Worm (Caenorhabditis elegans) whole organism, L1 larva: ENCODE results near the gene srx-121.

Source experiments
- C04F5.9 ChIP-seq: sonication (generic microtip); optimal IDR thresholded peaks from 2 replicates; lab custom pipeline; 2016; ENCODE audit warnings: missing genetic modification characterization, missing compliant biosample characterization
- C16A3.4 ChIP-seq: fragments of 150-350 bp; optimal IDR thresholded peaks from 2 replicates; lab custom pipeline; 2014; ENCODE audit warnings: missing biosample characterization, missing genetic modification characterization
- F16B12.6 ChIP-seq: fragments of 150-350 bp; optimal IDR thresholded peaks from 2 replicates; lab custom pipeline; 2014; ENCODE audit warnings: missing biosample characterization, missing genetic modification characterization
- Y116A8C.19 ChIP-seq: sonication (generic microtip); optimal IDR thresholded peaks from 2 replicates; lab custom pipeline; 2016; ENCODE audit warnings: missing compliant biosample characterization, missing genetic modification characterization, borderline replicate concordance
- alr-1 ChIP-seq: fragments of 200-800 bp; sonication (Bioruptor generic); optimal IDR thresholded peaks from 2 replicates; lab custom pipeline; 2018; ENCODE audit warnings: borderline replicate concordance, mild to moderate bottlenecking, missing genetic modification characterization, missing compliant biosample characterization
- ama-1 ChIP-seq: fragments of 150-350 bp; optimal IDR thresholded peaks from 2 replicates; lab custom pipeline; 2014
- blmp-1 ChIP-seq: fragments of 150-350 bp; optimal IDR thresholded peaks from 2 replicates; lab custom pipeline; 2014; ENCODE audit warnings: missing biosample characterization, missing genetic modification characterization
- ceh-63 ChIP-seq: fragments of 200-800 bp; sonication (Bioruptor generic); optimal IDR thresholded peaks from 2 replicates; lab custom pipeline; 2018; ENCODE audit warnings: mild to moderate bottlenecking, missing genetic modification characterization, missing compliant biosample characterization
- ceh-88 ChIP-seq: fragments of 200-800 bp; sonication (Bioruptor generic); IDR thresholded peaks from 2 replicates; pipeline ENCODE4 v1.3.6; 2022; ENCODE audit warnings: missing genetic modification characterization, missing compliant biosample characterization
- dpl-1 ChIP-seq, 3 experiments: fragments of 150-350 bp in 2 of 3; sonication (generic microtip) in 1 of 3; optimal IDR thresholded peaks; 2 replicates each; lab custom pipeline; 2014 to 2017; ENCODE audit warnings: missing biosample characterization in 3 of 3, missing genetic modification characterization in 3 of 3, missing genetic modification reagents in 3 of 3
- dsc-1 ChIP-seq: sonication (generic microtip); optimal IDR thresholded peaks from 2 replicates; lab custom pipeline; 2016; ENCODE audit warnings: mild to moderate bottlenecking, missing genetic modification characterization, missing compliant biosample characterization
- efl-1 ChIP-seq, 4 experiments: fragments of 150-350 bp; optimal IDR thresholded peaks in 3 of 4; peaks in 1 of 4; 1 replicate in 1 of 4; 2 replicates in 3 of 4; lab custom pipeline; 2014; ENCODE audit warnings: missing biosample characterization in 2 of 4, missing genetic modification characterization in 2 of 4, missing genetic modification reagents in 2 of 4
- elt-3 ChIP-seq, 6 experiments: fragments of 150-350 bp in 1 of 6; sonication (generic microtip); optimal IDR thresholded peaks; 2 replicates each; lab custom pipeline; 2017 to 2018; ENCODE audit warnings: missing biosample characterization in 6 of 6, missing genetic modification characterization in 6 of 6, inconsistent platforms in 1 of 6
- fkh-4 ChIP-seq: sonication (generic microtip); optimal IDR thresholded peaks from 2 replicates; lab custom pipeline; 2016; ENCODE audit warnings: missing compliant biosample characterization, missing genetic modification characterization, borderline replicate concordance
- fos-1 ChIP-seq: fragments of 150-350 bp; optimal IDR thresholded peaks from 2 replicates; lab custom pipeline; 2014; ENCODE audit warnings: missing biosample characterization, missing genetic modification characterization
- grh-1 ChIP-seq: fragments of 200-800 bp; sonication (Bioruptor generic); IDR thresholded peaks from 2 replicates; pipeline ENCODE4 v1.3.6; 2022; ENCODE audit warnings: missing genetic modification reagents, missing genetic modification characterization, missing compliant biosample characterization
- hlh-4 ChIP-seq: sonication (generic microtip); optimal IDR thresholded peaks from 2 replicates; lab custom pipeline; 2016; ENCODE audit warnings: mild to moderate bottlenecking, missing genetic modification characterization, missing compliant biosample characterization
- hpl-2 ChIP-seq: fragments of 150-350 bp; optimal IDR thresholded peaks from 2 replicates; lab custom pipeline; 2014; ENCODE audit warnings: missing biosample characterization, missing genetic modification reagents, missing genetic modification characterization
- irx-1 ChIP-seq: sonication (generic microtip); optimal IDR thresholded peaks from 2 replicates; lab custom pipeline; 2016; ENCODE audit warnings: missing genetic modification characterization, missing compliant biosample characterization
- isw-1 ChIP-seq: fragments of 200-800 bp; sonication (Bioruptor generic); IDR thresholded peaks from 2 replicates; pipeline ENCODE4 v1.3.6; 2022; ENCODE audit warnings: missing genetic modification characterization, missing compliant biosample characterization
- jun-1 ChIP-seq: fragments of 150-350 bp; optimal IDR thresholded peaks from 2 replicates; lab custom pipeline; 2014; ENCODE audit warnings: missing biosample characterization, missing genetic modification reagents, missing genetic modification characterization
- lin-14 ChIP-seq: fragments of 200-800 bp; sonication (Bioruptor generic); optimal IDR thresholded peaks from 2 replicates; lab custom pipeline; 2018; ENCODE audit warnings: mild to moderate bottlenecking, missing genetic modification characterization, moderate library complexity, missing compliant biosample characterization
- lin-15B ChIP-seq: fragments of 150-350 bp; sonication (generic microtip); optimal IDR thresholded peaks from 3 replicates; lab custom pipeline; 2014; ENCODE audit warnings: missing biosample characterization, missing genetic modification characterization
- lin-35 ChIP-seq, 2 experiments: fragments of 150-350 bp; optimal IDR thresholded peaks; 2 replicates each; lab custom pipeline; 2014; ENCODE audit warnings: missing biosample characterization in 2 of 2, missing genetic modification characterization in 2 of 2, missing genetic modification reagents in 2 of 2
- lsy-2 ChIP-seq, 2 experiments: fragments of 150-350 bp; optimal IDR thresholded peaks; 2 replicates each; lab custom pipeline; 2014; ENCODE audit warnings: missing biosample characterization in 2 of 2, missing genetic modification characterization in 2 of 2
- mep-1 ChIP-seq: fragments of 150-350 bp; optimal IDR thresholded peaks from 2 replicates; lab custom pipeline; 2014; ENCODE audit warnings: missing biosample characterization, missing genetic modification characterization
- nhr-20 ChIP-seq: sonication (generic microtip); optimal IDR thresholded peaks from 2 replicates; lab custom pipeline; 2016; ENCODE audit warnings: mild to moderate bottlenecking, missing genetic modification characterization, missing compliant biosample characterization
- nhr-28 ChIP-seq: fragments of 150-350 bp; optimal IDR thresholded peaks from 2 replicates; lab custom pipeline; 2014; ENCODE audit warnings: missing biosample characterization, missing genetic modification characterization
- nhr-47 ChIP-seq: sonication (generic microtip); optimal IDR thresholded peaks from 2 replicates; lab custom pipeline; 2016; ENCODE audit warnings: mild to moderate bottlenecking, missing genetic modification characterization, moderate library complexity, missing compliant biosample characterization
- nhr-71 ChIP-seq: sonication (generic microtip); optimal IDR thresholded peaks from 2 replicates; lab custom pipeline; 2016; ENCODE audit warnings: mild to moderate bottlenecking, missing genetic modification characterization, moderate library complexity, missing compliant biosample characterization
- nhr-76 ChIP-seq: sonication (generic microtip); optimal IDR thresholded peaks from 2 replicates; lab custom pipeline; 2017; ENCODE audit warnings: missing biosample characterization, missing genetic modification characterization
- nhr-77 ChIP-seq: fragments of 150-350 bp; optimal IDR thresholded peaks from 2 replicates; lab custom pipeline; 2014; ENCODE audit warnings: missing biosample characterization, missing genetic modification characterization
- nhr-85 ChIP-seq: sonication (generic microtip); peaks from one replicate; lab custom pipeline; 2016; ENCODE audit warnings: missing genetic modification characterization, inconsistent platforms, missing compliant biosample characterization
- nhr-90 ChIP-seq: sonication (generic microtip); optimal IDR thresholded peaks from 2 replicates; lab custom pipeline; 2016; ENCODE audit warnings: mild to moderate bottlenecking, missing genetic modification characterization, missing compliant biosample characterization; ENCODE audit not compliant: poor library complexity
- skn-1 ChIP-seq: fragments of 150-350 bp; optimal IDR thresholded peaks from 2 replicates; lab custom pipeline; 2014; ENCODE audit warnings: missing biosample characterization, missing genetic modification characterization
- snpc-4 ChIP-seq: fragments of 150-350 bp; optimal IDR thresholded peaks from 2 replicates; lab custom pipeline; 2014; ENCODE audit warnings: missing biosample characterization, missing genetic modification characterization
- snu-23 ChIP-seq: sonication (generic microtip); optimal IDR thresholded peaks from 2 replicates; lab custom pipeline; 2016; ENCODE audit warnings: missing genetic modification characterization, missing compliant biosample characterization
- sox-4 ChIP-seq: sonication (generic microtip); optimal IDR thresholded peaks from 2 replicates; lab custom pipeline; 2016; ENCODE audit warnings: missing genetic modification characterization, missing compliant biosample characterization
- sup-37 ChIP-seq: fragments of 200-800 bp; sonication (Bioruptor generic); optimal IDR thresholded peaks from 2 replicates; lab custom pipeline; 2018; ENCODE audit warnings: mild to moderate bottlenecking, missing genetic modification characterization, missing compliant biosample characterization
- swsn-7 ChIP-seq: sonication (generic microtip); optimal IDR thresholded peaks from 2 replicates; lab custom pipeline; 2016; ENCODE audit warnings: missing genetic modification characterization, missing compliant biosample characterization
- tbx-2 ChIP-seq: sonication (generic microtip); optimal IDR thresholded peaks from 2 replicates; lab custom pipeline; 2016; ENCODE audit warnings: missing genetic modification characterization, missing compliant biosample characterization
- tlp-1 ChIP-seq: fragments of 150-350 bp; optimal IDR thresholded peaks from 2 replicates; lab custom pipeline; 2014; ENCODE audit warnings: missing biosample characterization, missing genetic modification characterization
- unc-130 ChIP-seq: fragments of 150-350 bp; optimal IDR thresholded peaks from 2 replicates; lab custom pipeline; 2017; ENCODE audit warnings: missing biosample characterization, missing genetic modification characterization, inconsistent platforms
- unc-86 ChIP-seq: sonication (generic microtip); optimal IDR thresholded peaks from 2 replicates; lab custom pipeline; 2016; ENCODE audit warnings: missing genetic modification characterization, missing compliant biosample characterization
- unc-98 ChIP-seq: fragments of 200-800 bp; sonication (Bioruptor generic); IDR thresholded peaks from 2 replicates; pipeline ENCODE4 v1.3.6; 2022; ENCODE audit warnings: missing genetic modification characterization, missing compliant biosample characterization
- zip-4 ChIP-seq: fragments of 200-800 bp; sonication (Bioruptor generic); optimal IDR thresholded peaks from 2 replicates; lab custom pipeline; 2018; ENCODE audit warnings: mild to moderate bottlenecking, missing genetic modification characterization, moderate library complexity, missing compliant biosample characterization
- ztf-11 ChIP-seq, 2 experiments: sonication (generic microtip); optimal IDR thresholded peaks; 2 replicates each; lab custom pipeline; 2016 to 2017; ENCODE audit warnings: missing genetic modification characterization in 2 of 2, missing biosample characterization in 1 of 2, missing compliant biosample characterization in 1 of 2

srx-121 gene

DNA sequence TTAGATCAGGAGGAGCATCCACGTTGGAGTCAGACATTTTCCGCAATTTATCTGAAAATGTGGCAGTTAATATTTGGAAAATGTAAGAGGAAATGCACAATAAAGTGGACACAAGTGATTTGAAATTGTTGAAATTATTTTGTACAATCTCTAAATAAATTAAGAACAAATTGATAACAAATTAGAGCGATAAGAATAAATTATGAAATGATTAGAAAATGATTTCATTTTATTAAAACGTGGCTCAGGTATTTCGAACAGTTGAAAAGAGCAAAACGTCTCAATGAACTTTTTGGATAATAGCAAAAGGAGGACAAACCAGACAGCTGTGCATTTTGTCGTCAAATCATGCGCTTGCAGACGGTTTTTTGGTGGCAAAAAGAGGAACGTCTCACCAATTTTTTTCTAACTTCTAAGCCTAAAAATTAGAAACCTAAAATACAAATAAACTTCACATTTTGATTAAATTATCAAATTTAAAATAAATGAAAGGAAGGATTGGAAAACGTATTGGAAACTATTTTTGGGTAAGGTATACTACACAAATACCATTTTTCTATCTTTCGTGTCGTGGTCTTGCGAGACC, 26.0 kb downstream of the srx-121 start, which contains the start of gene fbxa-65:
TSS of gene fbxa-65 (minus strand) at position 51 of the 586 bp plus-strand sequence.
- TF ChIP-seq jun-1 (tag; lab: Kevin White, UChicago) (no peak), dsc-1 (tag; lab: Kevin White, UChicago) (no peak), sox-4 (no peak), F16B12.6 (peak; percentile 79), tlp-1 (no peak), lin-14 (GFP tag; lab: Kevin White, UChicago) (peak; percentile 34), fos-1 (no peak), lsy-2 (tag; optimal IDR thresholded peaks at IDR 0.05; lab: Kevin White, UChicago) (peak in 1 of 2 experiments; percentile 2), irx-1 (tag; lab: Kevin White, UChicago) (no peak), lin-35 (GFP tag; optimal IDR thresholded peaks at IDR 0.05; lab: Kevin White, UChicago) (peak in 1 of 2 experiments; percentile 20), C04F5.9 (tag; lab: Kevin White, UChicago) (no peak), Y116A8C.19 (tag; lab: Kevin White, UChicago) (no peak), unc-130 (no peak), sup-37 (GFP tag; lab: Kevin White, UChicago) (no peak), nhr-71 (tag; lab: Kevin White, UChicago) (peak; percentile 19), nhr-77 (no peak), nhr-20 (tag; lab: Kevin White, UChicago) (peak; percentile 35), nhr-76 (no peak), ceh-63 (GFP tag; lab: Kevin White, UChicago) (no peak), elt-3 (tag; optimal IDR thresholded peaks at IDR 0.05; lab: Kevin White, UChicago) (no peak), hpl-2 (GFP tag; lab: Kevin White, UChicago) (no peak), unc-98 (GFP tag; lab: Robert Waterston, UW) (no peak), blmp-1 (tag; lab: Kevin White, UChicago) (no peak), efl-1 (optimal IDR thresholded peaks at IDR 0.05; lab: Kevin White, UChicago) (peak; percentile 9 to 39), efl-1 (GFP tag; optimal IDR thresholded peaks at IDR 0.05 in 1 of 2; lab: Kevin White, UChicago) (peak; percentile 36 to 85), mep-1 (peak; percentile 23), nhr-85 (tag; lab: Kevin White, UChicago) (peak; percentile 60), ztf-11 (tag; optimal IDR thresholded peaks at IDR 0.05; lab: Kevin White, UChicago) (no peak), tbx-2 (no peak), alr-1 (tag; lab: Kevin White, UChicago) (no peak), zip-4 (GFP tag; lab: Kevin White, UChicago) (no peak), hlh-4 (tag; lab: Kevin White, UChicago) (no peak), snpc-4 (tag; lab: Kevin White, UChicago) (no peak), lin-15B (tag; lab: Kevin White, UChicago) (no peak), nhr-90 (tag; lab: Kevin White, UChicago) (no peak), fkh-4 (tag; lab: Kevin White, UChicago) (no peak), dpl-1 (GFP tag; optimal IDR thresholded peaks at IDR 0.05; lab: Kevin White, UChicago) (peak in 2 of 3 experiments; percentile 28 to 47), nhr-47 (peak; percentile 14), grh-1 (no peak), snu-23 (GFP tag; lab: Kevin White, UChicago) (peak; percentile 19), C16A3.4 (tag; lab: Kevin White, UChicago) (no peak), nhr-28 (tag; lab: Kevin White, UChicago) (no peak), unc-86 (tag; lab: Kevin White, UChicago) (no peak), skn-1 (tag; lab: Kevin White, UChicago) (no peak), swsn-7 (tag; lab: Kevin White, UChicago) (peak; percentile 3), ama-1 (lab: Kevin White, UChicago) (no peak), isw-1 (no peak), ceh-88 (no peak)
